Worm (Caenorhabditis elegans): Measurements from ENCODE around the gene col-150.
A peak's percentile ranks its signal among the peaks of the same experiment; 100 is the strongest.

Gene col-150

ce11 chrV:10320101-10320761 lies 25.8 kb upstream of the col-150 start, which contains the start of the genes gna-1 and B0024.13 (continued):
- peak; percentile 41 to 70 for TF ChIP-seq efl-1 (optimal IDR thresholded peaks at IDR 0.05)
- TF ChIP-seq efl-1 (GFP tag; optimal IDR thresholded peaks at IDR 0.05 in 1 of 2), result peak; percentile 65 to 95
- TF ChIP-seq lin-15B (tag; optimal IDR thresholded peaks at IDR 0.05), result peak; percentile 30
- TF ChIP-seq nhr-12 (tag; optimal IDR thresholded peaks at IDR 0.05), result no peak
- peak; percentile 81 for TF ChIP-seq irx-1 (tag; optimal IDR thresholded peaks at IDR 0.05)
- peak; percentile 44 for TF ChIP-seq skn-1 (tag; optimal IDR thresholded peaks at IDR 0.05)
- TF ChIP-seq dsc-1 (tag; optimal IDR thresholded peaks at IDR 0.05), result peak; percentile 82
- TF ChIP-seq ztf-11 (tag; optimal IDR thresholded peaks at IDR 0.05), result peak in 1 of 2 experiments; percentile 86
- no peak for TF ChIP-seq nhr-28 (tag; optimal IDR thresholded peaks at IDR 0.05)
- peak; percentile 45 for TF ChIP-seq unc-86 (tag; optimal IDR thresholded peaks at IDR 0.05)
- no peak for TF ChIP-seq alr-1 (tag; optimal IDR thresholded peaks at IDR 0.05; ENCODE audit: borderline replicate concordance)
- peak; percentile 64 for TF ChIP-seq C04F5.9 (tag; optimal IDR thresholded peaks at IDR 0.05)
- TF ChIP-seq nhr-19 (GFP tag; conservative IDR thresholded peaks at IDR 0.05), result peak; percentile 72
- TF ChIP-seq ceh-82 (tag; optimal IDR thresholded peaks at IDR 0.05), result peak; percentile 19 to 68 (median 38)
- TF ChIP-seq lin-14 (GFP tag; optimal IDR thresholded peaks at IDR 0.05), result peak; percentile 84
- TF ChIP-seq egl-13 (tag; optimal IDR thresholded peaks at IDR 0.05), result peak; percentile 77
- TF ChIP-seq mep-1 (tag; optimal IDR thresholded peaks at IDR 0.05), result peak; percentile 72
- TF ChIP-seq nhr-85 (tag), result peak; percentile 87
- TF ChIP-seq xbp-1 (tag; optimal IDR thresholded peaks at IDR 0.05), result peak; percentile 78
- TF ChIP-seq jun-1 (tag; optimal IDR thresholded peaks at IDR 0.05), result peak; percentile 19
- peak; percentile 51 for TF ChIP-seq pax-3 (tag; optimal IDR thresholded peaks at IDR 0.05)
- no peak for TF ChIP-seq hlh-4 (tag; optimal IDR thresholded peaks at IDR 0.05)
- peak; percentile 92 for TF ChIP-seq lir-3 (tag; optimal IDR thresholded peaks at IDR 0.05; ENCODE audit: poor library complexity)
- TF ChIP-seq fkh-4 (tag; optimal IDR thresholded peaks at IDR 0.05; ENCODE audit: borderline replicate concordance), result peak; percentile 87
- peak; percentile 33 for TF ChIP-seq unc-130 (tag; optimal IDR thresholded peaks at IDR 0.05)
- TF ChIP-seq tlp-1 (tag; optimal IDR thresholded peaks at IDR 0.05), result no peak
- no peak for TF ChIP-seq hpl-2 (GFP tag; optimal IDR thresholded peaks at IDR 0.05)

ce11 chrV:10319434-10319833 lies 25.0 kb upstream of the col-150 start, which contains the start of gene B0024.11:
B0024.11 (minus strand) TSS chrV:10319534.
- TF ChIP-seq ztf-11 (tag; optimal IDR thresholded peaks at IDR 0.05), result no peak
- no peak for TF ChIP-seq efl-1 (optimal IDR thresholded peaks at IDR 0.05)
- TF ChIP-seq efl-1 (GFP tag; optimal IDR thresholded peaks at IDR 0.05 in 1 of 2), result peak in 1 of 2 experiments; percentile 70
- no peak for TF ChIP-seq pag-3 (tag; optimal IDR thresholded peaks at IDR 0.05; ENCODE audit: borderline replicate concordance, insufficient read depth)
- TF ChIP-seq nhr-28 (tag; optimal IDR thresholded peaks at IDR 0.05), result no peak
- no peak for TF ChIP-seq lir-3 (tag; optimal IDR thresholded peaks at IDR 0.05; ENCODE audit: poor library complexity)
- TF ChIP-seq fos-1 (tag; optimal IDR thresholded peaks at IDR 0.05), result no peak

DNA sequence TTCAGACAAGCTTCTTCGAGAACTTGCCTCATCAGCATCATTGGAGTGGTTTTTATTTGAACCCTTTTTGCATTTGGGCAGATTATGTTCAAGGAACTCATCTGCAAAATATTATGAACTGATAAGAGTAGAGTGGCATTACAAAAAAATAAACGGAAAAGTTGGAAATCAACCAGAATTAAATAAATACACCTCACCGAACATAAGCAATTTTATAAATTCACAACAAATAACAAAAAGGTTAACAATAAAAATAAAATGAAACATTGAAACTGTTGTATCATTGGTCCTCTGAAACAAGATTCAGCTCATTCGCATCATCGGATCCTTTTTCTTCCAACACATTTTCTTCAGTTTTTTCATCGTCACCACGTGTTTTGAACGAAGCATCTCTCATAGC lies 22.8 kb upstream of the col-150 start, which contains the start of gene asps-1:
Gene asps-1, minus strand, starts transcription at position 101 of the 400 bp plus-strand sequence.
- TF ChIP-seq lsy-2 (tag; optimal IDR thresholded peaks at IDR 0.05) (no peak), C04F5.9 (tag; optimal IDR thresholded peaks at IDR 0.05) (no peak), zag-1 (tag; optimal IDR thresholded peaks at IDR 0.05) (no peak), jun-1 (tag; optimal IDR thresholded peaks at IDR 0.05) (no peak)

DNA sequence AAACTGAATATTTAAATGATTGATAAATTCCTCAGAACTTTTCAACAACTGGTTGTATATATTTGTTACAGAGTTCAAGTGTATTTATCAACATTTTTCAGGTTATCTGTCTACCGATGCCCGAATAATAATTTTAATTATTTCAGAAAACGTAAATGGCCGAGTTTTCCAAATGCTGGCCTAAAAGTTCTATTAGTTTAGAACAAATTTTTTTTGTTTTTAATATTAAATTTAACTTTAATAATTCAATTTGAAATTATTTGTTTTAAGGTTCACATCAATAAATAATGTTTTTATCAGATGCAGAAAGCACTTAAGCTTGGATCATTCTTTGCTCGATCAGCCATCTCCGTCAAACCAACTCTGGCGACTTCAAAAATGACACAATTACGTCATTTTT lies 19.9 kb upstream of the col-150 start, which contains the start of gene trx-2:
Gene trx-2, plus strand, starts transcription at position 301 of the 400 bp plus-strand sequence.
- TF ChIP-seq ceh-63 (GFP tag; optimal IDR thresholded peaks at IDR 0.05) (no peak), tbx-2 (tag; optimal IDR thresholded peaks at IDR 0.05) (no peak), unc-130 (tag; optimal IDR thresholded peaks at IDR 0.05) (no peak), nhr-11 (tag; optimal IDR thresholded peaks at IDR 0.05) (no peak), ztf-4 (tag; optimal IDR thresholded peaks at IDR 0.05) (no peak), nhr-77 (tag; optimal IDR thresholded peaks at IDR 0.05) (no peak), nhr-71 (tag; optimal IDR thresholded peaks at IDR 0.05) (no peak), nhr-90 (tag; optimal IDR thresholded peaks at IDR 0.05; ENCODE audit: poor library complexity) (no peak), F16B12.6 (tag; optimal IDR thresholded peaks at IDR 0.05) (no peak), efl-3 (GFP tag; optimal IDR thresholded peaks at IDR 0.05) (no peak), mef-2 (tag; optimal IDR thresholded peaks at IDR 0.05) (no peak), ceh-8 (GFP tag; optimal IDR thresholded peaks at IDR 0.05) (no peak), nhr-12 (tag; optimal IDR thresholded peaks at IDR 0.05) (no peak), pag-3 (tag; optimal IDR thresholded peaks at IDR 0.05; ENCODE audit: borderline replicate concordance, insufficient read depth) (no peak), ets-5 (GFP tag; IDR thresholded peaks at IDR 0.05) (no peak), ceh-82 (tag; optimal IDR thresholded peaks at IDR 0.05) (no peak), lsy-2 (tag; optimal IDR thresholded peaks at IDR 0.05) (no peak), mdl-1 (tag; optimal IDR thresholded peaks at IDR 0.05) (no peak), egl-13 (tag; optimal IDR thresholded peaks at IDR 0.05) (no peak), unc-86 (tag; optimal IDR thresholded peaks at IDR 0.05) (no peak)
